Fruit fly (Drosophila melanogaster) whole organism, wandering third instar larva: Measurements from ENCODE around the gene Sec24CD.
A peak's percentile ranks its signal among the peaks of the same experiment; 100 is the strongest.

Experiments used
- Abd-B ChIP-seq: fragments of >200 bp; optimal IDR thresholded peaks from 2 replicates; lab custom pipeline; 2017; ENCODE audit warnings: missing biosample characterization, missing genetic modification characterization
- CG32264 ChIP-seq: fragments of 200-800 bp; sonication (Bioruptor generic); optimal IDR thresholded peaks from 2 replicates; lab custom pipeline; 2016; ENCODE audit warnings: missing biosample characterization, missing genetic modification characterization
- CG9705 ChIP-seq: fragments of 200-800 bp; sonication (Bioruptor generic); optimal IDR thresholded peaks from 2 replicates; lab custom pipeline; 2018; ENCODE audit warnings: missing biosample characterization, mild to moderate bottlenecking, missing genetic modification characterization
- CrebA ChIP-seq: fragments of 200-800 bp; sonication (Bioruptor generic); optimal IDR thresholded peaks from 2 replicates; lab custom pipeline; 2016; ENCODE audit warnings: missing biosample characterization, mild to moderate bottlenecking, missing genetic modification characterization, borderline replicate concordance
- Dfd ChIP-seq: fragments of >200 bp; optimal IDR thresholded peaks from 2 replicates; lab custom pipeline; 2017; ENCODE audit warnings: missing biosample characterization, missing genetic modification characterization
- Dif ChIP-seq: fragments of 200-275, 200-300 bp; sonication (Bioruptor generic); optimal IDR thresholded peaks from 2 replicates; lab custom pipeline; 2018; ENCODE audit warnings: missing biosample characterization, missing genetic modification characterization; ENCODE audit not compliant: partially characterized antibody
- GATAd ChIP-seq: sonication (Bioruptor generic); optimal IDR thresholded peaks from 2 replicates; lab custom pipeline; 2016; ENCODE audit warnings: missing biosample characterization, missing genetic modification characterization
- HLH106 ChIP-seq: fragments of 200-800 bp; optimal IDR thresholded peaks from 3 replicates; lab custom pipeline; 2019; ENCODE audit warnings: missing biosample characterization, mild to moderate bottlenecking, missing genetic modification characterization, moderate library complexity
- Hnf4 ChIP-seq: fragments of 200-800 bp; sonication (Bioruptor generic); optimal IDR thresholded peaks from 2 replicates; lab custom pipeline; 2016; ENCODE audit warnings: missing biosample characterization, mild to moderate bottlenecking, missing genetic modification characterization
- Hr78 ChIP-seq: fragments of >200 bp; optimal IDR thresholded peaks from 2 replicates; lab custom pipeline; 2017; ENCODE audit warnings: missing biosample characterization, missing genetic modification characterization
- Hr83 ChIP-seq: fragments of 200-300 bp; sonication (Bioruptor generic); optimal IDR thresholded peaks from 2 replicates; lab custom pipeline; 2016; ENCODE audit warnings: missing biosample characterization, mild to moderate bottlenecking, missing genetic modification characterization, moderate library complexity; ENCODE audit not compliant: poor library complexity, severe bottlenecking
- Jra ChIP-seq: sonication (Bioruptor generic); optimal IDR thresholded peaks from 2 replicates; lab custom pipeline; 2016; ENCODE audit warnings: missing biosample characterization, missing genetic modification characterization
- Mio ChIP-seq: sonication (Bioruptor generic); optimal IDR thresholded peaks from 2 replicates; lab custom pipeline; 2016; ENCODE audit warnings: missing biosample characterization, missing genetic modification characterization
- Myc ChIP-seq: fragments of >200 bp; optimal IDR thresholded peaks from 2 replicates; lab custom pipeline; 2017
- N ChIP-seq: fragments of >200 bp; optimal IDR thresholded peaks from 2 replicates; lab custom pipeline; 2018; ENCODE audit warnings: missing biosample characterization, missing external identifiers, missing genetic modification characterization
- OdsH ChIP-seq: fragments of 200-800 bp; sonication (Bioruptor generic); optimal IDR thresholded peaks from 2 replicates; lab custom pipeline; 2016; ENCODE audit warnings: missing biosample characterization, mild to moderate bottlenecking, missing genetic modification characterization
- Rel ChIP-seq, 2 experiments: fragments of 200-800 bp; sonication (Bioruptor generic) in 1 of 2; optimal IDR thresholded peaks; 2 replicates in 1 of 2; 3 replicates in 1 of 2; lab custom pipeline; 2016 to 2019; ENCODE audit warnings: mild to moderate bottlenecking in 2 of 2, missing biosample characterization in 2 of 2, missing genetic modification characterization in 2 of 2, moderate library complexity in 1 of 2
- Sp1 ChIP-seq: fragments of 200-800 bp; sonication (Bioruptor generic); optimal IDR thresholded peaks from 3 replicates; lab custom pipeline; 2019; ENCODE audit warnings: missing biosample characterization, mild to moderate bottlenecking, missing genetic modification characterization, moderate library complexity
- Vsx2 ChIP-seq: fragments of 200-300, 225-300 bp; sonication (Bioruptor generic); optimal IDR thresholded peaks from 2 replicates; lab custom pipeline; 2018; ENCODE audit warnings: missing biosample characterization, missing genetic modification characterization; ENCODE audit not compliant: partially characterized antibody
- br ChIP-seq: fragments of 200-800 bp; sonication (Bioruptor generic); optimal IDR thresholded peaks from 2 replicates; lab custom pipeline; 2016; ENCODE audit warnings: missing biosample characterization, missing genetic modification characterization
- brk ChIP-seq: fragments of 200-800 bp; sonication (Bioruptor generic); optimal IDR thresholded peaks from 2 replicates; lab custom pipeline; 2016; ENCODE audit warnings: missing biosample characterization, mild to moderate bottlenecking, missing genetic modification characterization
- dl ChIP-seq, 2 experiments: fragments of 175-275, 200-275 bp in 1 of 2; fragments of 200-275 bp in 1 of 2; sonication (Bioruptor generic); optimal IDR thresholded peaks; lab custom pipeline; 2018; ENCODE audit warnings: mild to moderate bottlenecking in 2 of 2, missing biosample characterization in 2 of 2, missing genetic modification characterization in 2 of 2, moderate library complexity in 2 of 2; ENCODE audit not compliant: partially characterized antibody in 2 of 2, insufficient read depth in 1 of 2
- dmrt93B ChIP-seq: fragments of 200-800 bp; sonication (Bioruptor generic); optimal IDR thresholded peaks from 2 replicates; lab custom pipeline; 2018; ENCODE audit warnings: missing biosample characterization, mild to moderate bottlenecking, missing genetic modification characterization
- dsf ChIP-seq: sonication (Bioruptor generic); optimal IDR thresholded peaks from 2 replicates; lab custom pipeline; 2016; ENCODE audit warnings: missing biosample characterization, missing genetic modification characterization, borderline replicate concordance
- ey ChIP-seq: fragments of 200-800 bp; sonication (Bioruptor generic); optimal IDR thresholded peaks from 2 replicates; lab custom pipeline; 2016; ENCODE audit warnings: missing biosample characterization, missing genetic modification characterization
- foxo ChIP-seq, 2 experiments: fragments of 200-800 bp; sonication (Bioruptor generic); optimal IDR thresholded peaks; 2 replicates in 1 of 2; 3 replicates in 1 of 2; lab custom pipeline; 2016 to 2017; ENCODE audit warnings: missing biosample characterization in 2 of 2, missing genetic modification characterization in 2 of 2
- fru ChIP-seq: fragments of 200-800 bp; sonication (Bioruptor generic); optimal IDR thresholded peaks from 3 replicates; lab custom pipeline; 2016; ENCODE audit warnings: missing biosample characterization, mild to moderate bottlenecking, missing genetic modification characterization
- h ChIP-seq: fragments of 200-800 bp; sonication (Bioruptor generic); optimal IDR thresholded peaks from 3 replicates; lab custom pipeline; 2016; ENCODE audit warnings: missing biosample characterization, mild to moderate bottlenecking, missing genetic modification characterization
- jim ChIP-seq: fragments of 175-275, 200-325 bp; sonication (Bioruptor generic); optimal IDR thresholded peaks from 2 replicates; lab custom pipeline; 2016; ENCODE audit warnings: missing biosample characterization, mild to moderate bottlenecking, missing genetic modification characterization
- lola ChIP-seq: fragments of >200 bp; optimal IDR thresholded peaks from 2 replicates; lab custom pipeline; 2017; ENCODE audit warnings: missing biosample characterization, missing genetic modification characterization
- pan ChIP-seq: fragments of >200 bp; optimal IDR thresholded peaks from 2 replicates; lab custom pipeline; 2017
- psq ChIP-seq: fragments of 200-800 bp; sonication (Bioruptor generic); optimal IDR thresholded peaks from 3 replicates; lab custom pipeline; 2017; ENCODE audit warnings: missing biosample characterization, mild to moderate bottlenecking, missing genetic modification characterization, moderate library complexity
- rgr ChIP-seq: fragments of 200-800 bp; sonication (Bioruptor generic); optimal IDR thresholded peaks from 3 replicates; lab custom pipeline; 2016; ENCODE audit warnings: missing biosample characterization, mild to moderate bottlenecking, missing genetic modification characterization
- sage ChIP-seq: fragments of 200-800 bp; sonication (Bioruptor generic); optimal IDR thresholded peaks from 2 replicates; lab custom pipeline; 2016; ENCODE audit warnings: missing biosample characterization, mild to moderate bottlenecking, missing genetic modification characterization
- sv ChIP-seq: fragments of 200-800 bp; sonication (Bioruptor generic); optimal IDR thresholded peaks from 3 replicates; lab custom pipeline; 2016; ENCODE audit warnings: missing biosample characterization, missing genetic modification characterization
- tai ChIP-seq: sonication (Bioruptor generic); optimal IDR thresholded peaks from 2 replicates; lab custom pipeline; 2016; ENCODE audit warnings: missing biosample characterization, missing genetic modification characterization
- usp ChIP-seq: fragments of >200 bp; optimal IDR thresholded peaks from 2 replicates; lab custom pipeline; 2017; ENCODE audit warnings: missing biosample characterization, missing genetic modification characterization
- woc ChIP-seq: sonication (Bioruptor generic); optimal IDR thresholded peaks from 2 replicates; lab custom pipeline; 2016; ENCODE audit warnings: missing biosample characterization, mild to moderate bottlenecking, missing genetic modification characterization

Gene Sec24CD

DNA sequence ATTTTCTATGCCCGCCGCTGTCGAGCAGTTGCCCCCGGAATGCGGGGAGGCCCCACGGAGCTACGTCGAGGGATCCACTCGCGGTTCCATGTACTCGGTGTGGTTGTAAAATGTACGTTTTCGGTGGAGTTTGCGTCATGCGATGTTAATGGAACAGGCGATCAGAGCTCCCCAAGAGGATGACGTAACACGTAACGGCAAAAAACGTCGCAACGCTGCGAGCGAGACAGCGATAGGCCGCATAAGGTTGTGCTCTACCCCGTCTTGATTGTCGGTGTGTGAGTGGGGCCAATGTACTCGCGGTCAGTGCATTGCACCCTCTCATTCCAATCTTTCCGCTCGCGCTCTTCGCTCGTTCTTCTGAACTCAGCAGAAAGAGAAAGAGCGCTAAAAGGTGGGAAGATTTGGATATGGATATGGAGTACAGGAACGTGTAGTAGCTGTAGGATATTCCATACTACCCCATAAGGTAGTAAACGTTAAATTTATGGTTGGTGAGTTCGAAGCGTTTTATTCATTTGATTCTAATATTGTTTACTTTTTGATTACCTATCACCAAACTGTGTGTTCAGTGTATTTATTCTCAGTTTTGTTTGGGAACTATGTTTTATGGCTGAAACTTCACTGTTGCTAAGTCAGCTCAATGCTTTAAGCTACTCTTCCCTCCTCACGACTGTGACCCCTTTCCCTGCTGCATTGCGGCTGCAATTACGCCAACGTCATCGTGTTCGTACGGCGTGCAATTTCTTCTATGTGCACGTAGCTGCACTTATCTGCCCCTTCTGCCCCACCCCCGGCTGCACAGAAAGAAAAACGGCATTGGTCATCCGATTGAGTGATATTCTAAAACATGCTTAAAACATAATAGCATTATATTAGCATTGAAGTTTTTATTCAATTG is 36.3 kb downstream of the Sec24CD start:
- peak; percentile 59 for TF ChIP-seq fru
- TF ChIP-seq CG32264: peak; percentile 36
- TF ChIP-seq dl (GFP tag; optimal IDR thresholded peaks at IDR 0.05; lab: Kevin White, UChicago; ENCODE audit: insufficient read depth in 1 of 2, partially characterized antibody in 2 of 2): peak; percentile 90 to 96
- peak; percentile 75 for TF ChIP-seq Hnf4 (GFP tag; lab: Kevin White, UChicago)
- TF ChIP-seq usp (GFP tag; lab: Kevin White, UChicago): no peak
- peak; percentile 35 for TF ChIP-seq Mio (GFP tag; lab: Kevin White, UChicago)
- no peak for TF ChIP-seq sv
- no peak for TF ChIP-seq HLH106 (tag; lab: Kevin White, UChicago)
- TF ChIP-seq tai (GFP tag; lab: Kevin White, UChicago): peak; percentile 97
- TF ChIP-seq Sp1 (GFP tag; lab: Kevin White, UChicago): no peak
- TF ChIP-seq dsf (GFP tag; lab: Kevin White, UChicago): no peak
- no peak for TF ChIP-seq dmrt93B (GFP tag; lab: Kevin White, UChicago)
- TF ChIP-seq Vsx2: peak; percentile 97
- TF ChIP-seq pan: no peak
- peak; percentile 58 for TF ChIP-seq h (GFP tag; lab: Kevin White, UChicago)
- TF ChIP-seq CrebA: peak; percentile 94
- TF ChIP-seq Dfd (GFP tag; lab: Kevin White, UChicago): no peak
- peak; percentile 36 for TF ChIP-seq rgr (GFP tag; lab: Kevin White, UChicago)
- TF ChIP-seq Abd-B (GFP tag; lab: Kevin White, UChicago): no peak
- TF ChIP-seq brk (GFP tag; lab: Kevin White, UChicago): no peak
- TF ChIP-seq ey (GFP tag; lab: Kevin White, UChicago): no peak
- peak; percentile 63 for TF ChIP-seq Jra (GFP tag; lab: Kevin White, UChicago)
- TF ChIP-seq Dif (GFP tag; lab: Kevin White, UChicago): peak; percentile 97
- TF ChIP-seq Myc (lab: Kevin White, UChicago): no peak
- TF ChIP-seq lola (GFP tag; lab: Kevin White, UChicago): no peak
- no peak for TF ChIP-seq foxo (GFP tag; optimal IDR thresholded peaks at IDR 0.05; lab: Kevin White, UChicago)
- peak; percentile 63 for TF ChIP-seq sage (GFP tag; lab: Kevin White, UChicago)
- TF ChIP-seq br (GFP tag; lab: Kevin White, UChicago): peak; percentile 52
- TF ChIP-seq N: no peak
- TF ChIP-seq Rel (GFP tag; optimal IDR thresholded peaks at IDR 0.05; lab: Kevin White, UChicago): no peak
- TF ChIP-seq Rel (tag; optimal IDR thresholded peaks at IDR 0.05; lab: Kevin White, UChicago): peak; percentile 98
- peak; percentile 93 for TF ChIP-seq Hr83 (GFP tag; lab: Kevin White, UChicago)
- peak; percentile 52 for TF ChIP-seq woc (GFP tag; lab: Kevin White, UChicago)
- no peak for TF ChIP-seq jim (GFP tag; lab: Kevin White, UChicago)
- TF ChIP-seq CG9705 (GFP tag; lab: Kevin White, UChicago): no peak
- no peak for TF ChIP-seq GATAd (GFP tag; lab: Kevin White, UChicago)
- peak; percentile 91 for TF ChIP-seq psq (GFP tag; lab: Kevin White, UChicago)
- peak; percentile 20 for TF ChIP-seq OdsH (GFP tag; lab: Kevin White, UChicago)
- TF ChIP-seq Hr78 (GFP tag; lab: Kevin White, UChicago): no peak

DNA sequence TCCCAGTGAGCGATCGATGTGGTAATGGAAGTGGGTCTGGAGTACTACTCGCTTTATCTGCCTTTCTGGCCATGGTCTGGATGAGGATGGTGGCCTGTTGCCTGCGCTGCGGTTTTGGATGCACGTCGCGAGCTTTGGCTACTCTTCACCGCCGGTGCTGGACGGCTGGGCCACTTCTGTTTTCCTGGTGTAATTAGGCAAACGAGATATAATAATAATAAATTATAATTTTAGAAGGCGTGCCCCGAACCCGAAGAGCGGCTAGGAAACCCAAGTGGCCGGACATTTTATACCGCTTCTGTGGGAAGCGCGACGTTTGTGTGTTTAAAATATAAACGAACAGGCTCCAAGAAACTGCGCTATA is 37.2 kb downstream of the Sec24CD start:
- TF ChIP-seq psq (GFP tag; lab: Kevin White, UChicago) (no peak), CG32264 (no peak), h (GFP tag; lab: Kevin White, UChicago) (no peak), Hr78 (GFP tag; lab: Kevin White, UChicago) (no peak), ey (GFP tag; lab: Kevin White, UChicago) (no peak), rgr (GFP tag; lab: Kevin White, UChicago) (no peak), Rel (GFP tag; optimal IDR thresholded peaks at IDR 0.05; lab: Kevin White, UChicago) (peak; percentile 62), Rel (tag; optimal IDR thresholded peaks at IDR 0.05; lab: Kevin White, UChicago) (no peak), Dif (GFP tag; lab: Kevin White, UChicago) (no peak), dl (GFP tag; optimal IDR thresholded peaks at IDR 0.05; lab: Kevin White, UChicago; ENCODE audit: insufficient read depth in 1 of 2, partially characterized antibody in 2 of 2) (peak in 1 of 2 experiments; percentile 11)
